Fruit fly (Drosophila melanogaster) whole organism, embryonic: ENCODE measurements around the gene CG11593.

ENCODE experiments used
- CG10147 ChIP-seq: fragments of 200-800 bp; sonication (Bioruptor generic); optimal IDR thresholded peaks from 2 replicates; lab custom pipeline; 2019; ENCODE audit warnings: missing biosample characterization, mild to moderate bottlenecking, missing genetic modification characterization, moderate library complexity
- CG13894 ChIP-seq: fragments of 200-800 bp; sonication (Bioruptor generic); optimal IDR thresholded peaks from 3 replicates; lab custom pipeline; 2018; ENCODE audit warnings: missing biosample characterization, mild to moderate bottlenecking, missing genetic modification characterization, moderate library complexity
- CG14014 ChIP-seq: fragments of 200-800 bp; sonication (Bioruptor generic); IDR thresholded peaks from 2 replicates; pipeline ENCODE4 v1.3.6; 2022; ENCODE audit warnings: missing biosample characterization, missing genetic modification characterization
- CG15696 ChIP-seq: fragments of 200-800 bp; sonication (Bioruptor generic); optimal IDR thresholded peaks from 2 replicates; lab custom pipeline; 2019; ENCODE audit warnings: missing biosample characterization, mild to moderate bottlenecking, missing genetic modification characterization, moderate library complexity
- CG17359 ChIP-seq: fragments of 200-800 bp; sonication (Bioruptor generic); optimal IDR thresholded peaks from 3 replicates; lab custom pipeline; 2018; ENCODE audit warnings: missing biosample characterization, mild to moderate bottlenecking, missing genetic modification characterization, moderate library complexity
- CG7271 ChIP-seq: fragments of 200-800 bp; sonication (Bioruptor generic); optimal IDR thresholded peaks from 2 replicates; lab custom pipeline; 2018; ENCODE audit warnings: missing biosample characterization, mild to moderate bottlenecking, missing genetic modification characterization, moderate library complexity
- E2f2 ChIP-seq: fragments of 200-800 bp; sonication (Bioruptor generic); IDR thresholded peaks from 2 replicates; pipeline ENCODE4 v1.3.6; 2022; ENCODE audit warnings: missing biosample characterization, missing genetic modification characterization
- Lhr ChIP-seq: fragments of 200-800 bp; sonication (Bioruptor generic); optimal IDR thresholded peaks from 3 replicates; lab custom pipeline; 2017; ENCODE audit warnings: mild to moderate bottlenecking, missing biosample characterization, missing genetic modification reagents, missing genetic modification characterization
- MTF-1 ChIP-seq: fragments of 200-800 bp; sonication (Bioruptor generic); optimal IDR thresholded peaks from 2 replicates; lab custom pipeline; 2018; ENCODE audit warnings: missing biosample characterization, mild to moderate bottlenecking, missing genetic modification characterization, borderline replicate concordance
- Mrtf ChIP-seq: fragments of 200-800 bp; sonication (Bioruptor generic); IDR thresholded peaks from 3 replicates; pipeline ENCODE4 v1.3.6; 2022; ENCODE audit warnings: missing biosample characterization, missing genetic modification characterization
- NFAT ChIP-seq: fragments of 200-800 bp; sonication (Bioruptor generic); IDR thresholded peaks from 2 replicates; pipeline ENCODE4 v1.3.6; 2022; ENCODE audit warnings: missing biosample characterization, missing genetic modification characterization
- Rfx ChIP-seq: fragments of 200-800 bp; sonication (Bioruptor generic); IDR thresholded peaks from 2 replicates; pipeline ENCODE4 v1.3.6; 2022; ENCODE audit warnings: missing biosample characterization, missing genetic modification characterization
- cad ChIP-seq: fragments of >200 bp; optimal IDR thresholded peaks from 2 replicates; lab custom pipeline; 2017; ENCODE audit warnings: missing biosample characterization, missing genetic modification characterization
- dpn ChIP-seq, 2 experiments: fragments of 200-800 bp; sonication (Bioruptor generic); optimal IDR thresholded peaks; 3 replicates each; lab custom pipeline; 2016; ENCODE audit warnings: missing biosample characterization in 2 of 2, missing genetic modification characterization in 2 of 2
- grau ChIP-seq: fragments of 200-800 bp; optimal IDR thresholded peaks from 3 replicates; lab custom pipeline; 2019; ENCODE audit warnings: missing biosample characterization, mild to moderate bottlenecking, missing genetic modification characterization, moderate library complexity
- lbe ChIP-seq: fragments of 200-800 bp; sonication (Bioruptor generic); optimal IDR thresholded peaks from 2 replicates; lab custom pipeline; 2016; ENCODE audit warnings: missing biosample characterization, mild to moderate bottlenecking, missing genetic modification characterization
- mam ChIP-seq: fragments of 200-800 bp; sonication (Bioruptor generic); optimal IDR thresholded peaks from 3 replicates; lab custom pipeline; 2016; ENCODE audit warnings: missing biosample characterization, missing genetic modification characterization
- run ChIP-seq: fragments of 200-800 bp; sonication (Bioruptor generic); optimal IDR thresholded peaks from 3 replicates; lab custom pipeline; 2018; ENCODE audit warnings: missing biosample characterization, mild to moderate bottlenecking, missing genetic modification characterization
- scrt ChIP-seq: fragments of 200-800 bp; sonication (Bioruptor generic); optimal IDR thresholded peaks from 2 replicates; lab custom pipeline; 2018; ENCODE audit warnings: missing biosample characterization, mild to moderate bottlenecking, missing genetic modification characterization, moderate library complexity
- sima ChIP-seq: fragments of 200-800 bp; sonication (Bioruptor generic); optimal IDR thresholded peaks from 2 replicates; lab custom pipeline; 2016; ENCODE audit warnings: missing biosample characterization, missing genetic modification characterization
- sqz ChIP-seq: fragments of 200-800 bp; sonication (Bioruptor generic); optimal IDR thresholded peaks from 3 replicates; lab custom pipeline; 2018; ENCODE audit warnings: missing biosample characterization, mild to moderate bottlenecking, missing genetic modification characterization

CG11593 gene

DNA sequence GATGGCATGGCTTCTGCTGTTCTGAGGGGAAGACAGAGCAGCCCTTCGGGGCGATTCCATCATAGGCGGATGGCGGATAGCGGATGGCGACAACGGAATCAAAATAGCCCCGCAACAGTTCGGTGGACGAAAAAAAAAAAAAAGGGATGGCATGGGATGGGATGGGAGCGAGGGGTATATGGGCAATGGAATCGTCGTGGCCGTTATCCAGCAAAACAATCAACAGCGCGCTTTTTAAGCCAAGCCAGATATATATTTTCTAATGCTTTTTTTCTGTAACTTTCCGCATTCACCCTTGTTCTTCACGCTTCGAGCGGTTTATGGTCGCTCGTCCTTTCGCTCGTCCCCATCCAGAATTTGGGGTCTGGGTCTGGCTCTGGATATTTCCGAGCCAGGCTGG lies 44.7 kb downstream of the CG11593 start (continued):
- no peak for TF ChIP-seq grau (tag; lab: Kevin White, UChicago)
- TF ChIP-seq scrt (GFP tag; lab: Kevin White, UChicago): peak; percentile 83
- no peak for TF ChIP-seq CG14014
- TF ChIP-seq sima (GFP tag; lab: Kevin White, UChicago): no peak
- no peak for TF ChIP-seq run (tag; lab: Kevin White, UChicago)
- TF ChIP-seq MTF-1 (GFP tag; lab: Kevin White, UChicago): no peak
- TF ChIP-seq CG13894: peak; percentile 88
- TF ChIP-seq CG7271 (tag; lab: Kevin White, UChicago): no peak
- TF ChIP-seq lbe (GFP tag; lab: Kevin White, UChicago): no peak
- peak; percentile 59 for TF ChIP-seq sqz
- no peak for TF ChIP-seq cad (GFP tag; lab: Kevin White, UChicago)
- no peak for TF ChIP-seq Rfx (GFP tag; lab: Robert Waterston, UW)
- no peak for TF ChIP-seq E2f2
- no peak for TF ChIP-seq CG10147 (GFP tag; lab: Kevin White, UChicago)
- TF ChIP-seq dpn (GFP tag; optimal IDR thresholded peaks at IDR 0.05; lab: Kevin White, UChicago): no peak
- TF ChIP-seq Mrtf (GFP tag; lab: Robert Waterston, UW): no peak
- TF ChIP-seq mam: no peak
- TF ChIP-seq NFAT (GFP tag; lab: Robert Waterston, UW): no peak
- no peak for TF ChIP-seq Lhr (GFP tag; lab: Kevin White, UChicago)
- TF ChIP-seq CG15696: no peak
- no peak for TF ChIP-seq CG17359 (tag; lab: Kevin White, UChicago)
